Worm (Caenorhabditis elegans) whole organism, L2 larva: ENCODE measurements around the gene nsph-4.1.

Source experiments
- lsy-2 ChIP-seq, 2 experiments: fragments of 150-350 bp in 1 of 2; sonication (generic microtip) in 1 of 2; optimal IDR thresholded peaks; 2 replicates each; lab custom pipeline; 2014 to 2017; ENCODE audit warnings: missing biosample characterization in 2 of 2, missing genetic modification characterization in 2 of 2
- nhr-77 ChIP-seq: fragments of 150-350 bp; optimal IDR thresholded peaks from 2 replicates; lab custom pipeline; 2014; ENCODE audit warnings: missing biosample characterization, missing genetic modification characterization

ce11 chrIV:5230530-5230929 is 3.9 kb downstream of the nsph-4.1 start, which contains the start of gene thn-5:
- no peak for TF ChIP-seq lsy-2 (tag; optimal IDR thresholded peaks at IDR 0.05; lab: Kevin White, UChicago)
- TF ChIP-seq nhr-77 (tag; lab: Kevin White, UChicago) = no peak
